Worm (Caenorhabditis elegans) whole organism, L4/young adult: ENCODE data around the gene ugtp-1.

Experiments
- W03F9.2 ChIP-seq: fragments of 150-350 bp; optimal IDR thresholded peaks from 2 replicates; lab custom pipeline; 2014; ENCODE audit warnings: missing biosample characterization, missing genetic modification characterization
- dao-5 ChIP-seq: sonication (generic microtip); optimal IDR thresholded peaks from 2 replicates; lab custom pipeline; 2016; ENCODE audit warnings: missing genotype, missing genetic modification characterization, moderate library complexity, missing compliant biosample characterization
- him-1 ChIP-seq: sonication (generic microtip); optimal IDR thresholded peaks from 2 replicates; lab custom pipeline; 2016; ENCODE audit warnings: missing genotype, missing genetic modification reagents, missing genetic modification characterization, missing compliant biosample characterization

- TF ChIP-seq W03F9.2 (tag; lab: Kevin White, UChicago): no peak
- no peak for TF ChIP-seq him-1 (tag; lab: Kevin White, UChicago)
- TF ChIP-seq dao-5: no peak
These were observed 6.6 kb downstream of the ugtp-1 start, which contains the start of gene ZK370.6 for ce11 chrIII:8743796-8744404.
